Fruit fly (Drosophila melanogaster) whole organism, embryonic: ENCODE data around the gene CrebB.

ENCODE experiments used
- Atf-2 ChIP-seq: fragments of 200-800 bp; sonication (Bioruptor generic); optimal IDR thresholded peaks from 2 replicates; lab custom pipeline; 2016; ENCODE audit warnings: missing biosample characterization, missing genetic modification characterization
- BtbVII ChIP-seq: fragments of 200-800 bp; sonication (Bioruptor generic); optimal IDR thresholded peaks from 3 replicates; lab custom pipeline; 2017; ENCODE audit warnings: missing biosample characterization, mild to moderate bottlenecking, missing genetic modification characterization
- CG10209 ChIP-seq: fragments of 200-800 bp; sonication (Bioruptor generic); optimal IDR thresholded peaks from 3 replicates; lab custom pipeline; 2017; ENCODE audit warnings: missing biosample characterization, mild to moderate bottlenecking, missing genetic modification characterization, missing genetic modification reagents
- CG13287 ChIP-seq: fragments of 200-800 bp; sonication (Bioruptor generic); IDR thresholded peaks from 2 replicates; pipeline ENCODE4 v1.3.6; 2022; ENCODE audit warnings: missing biosample characterization, missing genetic modification characterization; ENCODE audit not compliant: partially characterized antibody
- CG13296 ChIP-seq: fragments of 200-800 bp; sonication (Bioruptor generic); optimal IDR thresholded peaks from 3 replicates; lab custom pipeline; 2018; ENCODE audit warnings: missing biosample characterization, mild to moderate bottlenecking, missing genetic modification characterization
- CG14710 ChIP-seq: fragments of 200-800 bp; sonication (Bioruptor generic); optimal IDR thresholded peaks from 3 replicates; lab custom pipeline; 2019; ENCODE audit warnings: missing biosample characterization, mild to moderate bottlenecking, missing genetic modification characterization, moderate library complexity
- CG15011 ChIP-seq: fragments of 200-800 bp; sonication (Bioruptor generic); optimal IDR thresholded peaks from 3 replicates; lab custom pipeline; 2018; ENCODE audit warnings: missing biosample characterization, mild to moderate bottlenecking, missing genetic modification characterization
- CG15696 ChIP-seq: fragments of 200-800 bp; sonication (Bioruptor generic); optimal IDR thresholded peaks from 2 replicates; lab custom pipeline; 2019; ENCODE audit warnings: missing biosample characterization, mild to moderate bottlenecking, missing genetic modification characterization, moderate library complexity
- CG17328 ChIP-seq: fragments of 200-800 bp; sonication (Bioruptor generic); IDR thresholded peaks from 2 replicates; pipeline ENCODE4 v1.3.6; 2022; ENCODE audit warnings: missing biosample characterization, missing genetic modification characterization
- CG2712 ChIP-seq: fragments of 200-800 bp; optimal IDR thresholded peaks from 3 replicates; lab custom pipeline; 2019; ENCODE audit warnings: missing biosample characterization, mild to moderate bottlenecking, missing genetic modification characterization, moderate library complexity
- CG30431 ChIP-seq: fragments of 200-800 bp; sonication (Bioruptor generic); optimal IDR thresholded peaks from 2 replicates; lab custom pipeline; 2017; ENCODE audit warnings: missing biosample characterization, missing genetic modification characterization
- CG31388 ChIP-seq: fragments of 200-800 bp; sonication (Bioruptor generic); optimal IDR thresholded peaks from 2 replicates; lab custom pipeline; 2016; ENCODE audit warnings: missing biosample characterization, missing genetic modification characterization
- CG32532 ChIP-seq: fragments of 200-800 bp; sonication (Bioruptor generic); IDR thresholded peaks from 2 replicates; pipeline ENCODE4 v1.3.6; 2022; ENCODE audit warnings: missing biosample characterization, missing genetic modification characterization
- CG33213 ChIP-seq: fragments of 200-800 bp; sonication (Bioruptor generic); optimal IDR thresholded peaks from 3 replicates; lab custom pipeline; 2016; ENCODE audit warnings: missing biosample characterization, missing genetic modification characterization
- CG34224 ChIP-seq: fragments of 200-800 bp; sonication (Bioruptor generic); IDR thresholded peaks from 3 replicates; pipeline ENCODE4 v1.3.6; 2022; ENCODE audit warnings: missing biosample characterization, missing genetic modification characterization; ENCODE audit not compliant: partially characterized antibody
- CG3847 ChIP-seq: fragments of 200-800 bp; sonication (Bioruptor generic); IDR thresholded peaks from 2 replicates; pipeline ENCODE4 v1.3.6; 2022; ENCODE audit warnings: missing biosample characterization, missing genetic modification characterization
- CG6683 ChIP-seq: fragments of 200-800 bp; sonication (Bioruptor generic); optimal IDR thresholded peaks from 2 replicates; lab custom pipeline; 2017; ENCODE audit warnings: missing biosample characterization, mild to moderate bottlenecking, missing genetic modification characterization, missing genetic modification reagents
- CG7928 ChIP-seq: fragments of 200-800 bp; sonication (Bioruptor generic); optimal IDR thresholded peaks from 2 replicates; lab custom pipeline; 2017; ENCODE audit warnings: missing biosample characterization, mild to moderate bottlenecking, missing genetic modification characterization
- CG8924 ChIP-seq: fragments of 200-800 bp; optimal IDR thresholded peaks from 3 replicates; lab custom pipeline; 2019; ENCODE audit warnings: missing biosample characterization, mild to moderate bottlenecking, missing genetic modification characterization, moderate library complexity
- D19B ChIP-seq: fragments of 200-800 bp; sonication (Bioruptor generic); optimal IDR thresholded peaks from 2 replicates; lab custom pipeline; 2017; ENCODE audit warnings: missing biosample characterization, mild to moderate bottlenecking, missing genetic modification characterization
- Dref ChIP-seq: fragments of 200-800 bp; sonication (Bioruptor generic); IDR thresholded peaks from 2 replicates; pipeline ENCODE4 v1.3.6; 2022; ENCODE audit warnings: missing biosample characterization, missing genetic modification characterization
- Elba2 ChIP-seq: fragments of 200-800 bp; sonication (Bioruptor generic); optimal IDR thresholded peaks from 3 replicates; lab custom pipeline; 2016; ENCODE audit warnings: missing biosample characterization, missing genetic modification characterization
- Ets65A ChIP-seq: fragments of 200-800 bp; sonication (Bioruptor generic); peaks from one replicate; lab custom pipeline; 2016; ENCODE audit warnings: missing biosample characterization, missing genetic modification characterization
- Nf-YB ChIP-seq: fragments of 200-800 bp; sonication (Bioruptor generic); optimal IDR thresholded peaks from 3 replicates; lab custom pipeline; 2019; ENCODE audit warnings: missing biosample characterization, mild to moderate bottlenecking, missing genetic modification characterization, moderate library complexity
- Rfx ChIP-seq: fragments of 200-800 bp; sonication (Bioruptor generic); IDR thresholded peaks from 2 replicates; pipeline ENCODE4 v1.3.6; 2022; ENCODE audit warnings: missing biosample characterization, missing genetic modification characterization
- Rx ChIP-seq: fragments of 200-800 bp; sonication (Bioruptor generic); IDR thresholded peaks from 2 replicates; pipeline ENCODE4 v1.3.6; 2022; ENCODE audit warnings: missing biosample characterization, missing genetic modification characterization
- Sox100B ChIP-seq: fragments of 200-800 bp; sonication (Bioruptor generic); optimal IDR thresholded peaks from 3 replicates; lab custom pipeline; 2018; ENCODE audit warnings: missing biosample characterization, mild to moderate bottlenecking, missing genetic modification characterization
- Sry-β ChIP-seq: fragments of 200-800 bp; sonication (Bioruptor generic); optimal IDR thresholded peaks from 2 replicates; lab custom pipeline; 2018; ENCODE audit warnings: missing biosample characterization, mild to moderate bottlenecking, missing genetic modification characterization, moderate library complexity
- Xrp1 ChIP-seq: fragments of 200-800 bp; sonication (Bioruptor generic); IDR thresholded peaks from 2 replicates; pipeline ENCODE4 v1.3.6; 2022; ENCODE audit warnings: missing biosample characterization, missing genetic modification characterization
- aop ChIP-seq: fragments of 200-800 bp; sonication (Bioruptor generic); IDR thresholded peaks from 2 replicates; pipeline ENCODE4 v1.3.6; 2022; ENCODE audit warnings: missing biosample characterization, missing genetic modification characterization
- ara ChIP-seq: fragments of 200-800 bp; sonication (Bioruptor generic); IDR thresholded peaks from 2 replicates; pipeline ENCODE4 v1.3.6; 2022; ENCODE audit warnings: missing biosample characterization, missing genetic modification characterization
- bigmax ChIP-seq: fragments of 200-800 bp; sonication (Bioruptor generic); optimal IDR thresholded peaks from 2 replicates; lab custom pipeline; 2018; ENCODE audit warnings: missing biosample characterization, mild to moderate bottlenecking, missing genetic modification characterization
- bowl ChIP-seq: fragments of 200-800 bp; sonication (Bioruptor generic); IDR thresholded peaks from 2 replicates; pipeline ENCODE4 v1.3.6; 2022; ENCODE audit warnings: missing biosample characterization, missing genetic modification characterization
- cg ChIP-seq: fragments of 200-800 bp; sonication (Bioruptor generic); optimal IDR thresholded peaks from 3 replicates; lab custom pipeline; 2019; ENCODE audit warnings: missing biosample characterization, mild to moderate bottlenecking, missing genetic modification characterization, moderate library complexity
- crol ChIP-seq: fragments of 200-800 bp; sonication (Bioruptor generic); IDR thresholded peaks from 2 replicates; pipeline ENCODE4 v1.3.6; 2022; ENCODE audit warnings: missing biosample characterization, missing genetic modification characterization
- dan ChIP-seq: fragments of 200-800 bp; sonication (Bioruptor generic); IDR thresholded peaks from 2 replicates; pipeline ENCODE4 v1.3.6; 2022; ENCODE audit warnings: missing biosample characterization, missing genetic modification characterization
- dimm ChIP-seq: fragments of 200-800 bp; sonication (Bioruptor generic); IDR thresholded peaks from 2 replicates; pipeline ENCODE4 v1.3.6; 2022; ENCODE audit warnings: missing biosample characterization, missing genetic modification characterization
- en ChIP-seq: fragments of 200-800 bp; sonication (Bioruptor generic); optimal IDR thresholded peaks from 2 replicates; lab custom pipeline; 2016; ENCODE audit warnings: missing biosample characterization, missing genetic modification characterization
- fu2 ChIP-seq: fragments of 200-800 bp; sonication (Bioruptor generic); optimal IDR thresholded peaks from 2 replicates; lab custom pipeline; 2016; ENCODE audit warnings: missing biosample characterization, missing genetic modification characterization
- gcm2 ChIP-seq: fragments of 200-800 bp; sonication (Bioruptor generic); optimal IDR thresholded peaks from 2 replicates; lab custom pipeline; 2016; ENCODE audit warnings: missing biosample characterization, missing genetic modification characterization
- gsb ChIP-seq: fragments of 200-800 bp; sonication (Bioruptor generic); IDR thresholded peaks from 2 replicates; pipeline ENCODE4 v1.3.6; 2022; ENCODE audit warnings: missing biosample characterization, missing genetic modification characterization
- gt ChIP-seq: fragments of 200-800 bp; sonication (Bioruptor generic); IDR thresholded peaks from 2 replicates; pipeline ENCODE4 v1.3.6; 2022; ENCODE audit warnings: missing biosample characterization, missing genetic modification characterization
- inv ChIP-seq: fragments of 200-800 bp; sonication (Bioruptor generic); IDR thresholded peaks from 2 replicates; pipeline ENCODE4 v1.3.6; 2022; ENCODE audit warnings: missing biosample characterization, missing genetic modification characterization; ENCODE audit not compliant: partially characterized antibody
- jing ChIP-seq: fragments of 200-800 bp; sonication (Bioruptor generic); optimal IDR thresholded peaks from 2 replicates; lab custom pipeline; 2018; ENCODE audit warnings: missing biosample characterization, mild to moderate bottlenecking, missing genetic modification characterization
- ken ChIP-seq: fragments of 200-800 bp; sonication (Bioruptor generic); IDR thresholded peaks from 3 replicates; pipeline ENCODE4 v1.3.6; 2022; ENCODE audit warnings: missing biosample characterization, missing genetic modification characterization
- mam ChIP-seq: fragments of 200-800 bp; sonication (Bioruptor generic); optimal IDR thresholded peaks from 3 replicates; lab custom pipeline; 2016; ENCODE audit warnings: missing biosample characterization, missing genetic modification characterization
- pfk ChIP-seq: fragments of 200-800 bp; sonication (Bioruptor generic); optimal IDR thresholded peaks from 2 replicates; lab custom pipeline; 2018; ENCODE audit warnings: missing biosample characterization, mild to moderate bottlenecking, missing genetic modification characterization, moderate library complexity
- sens ChIP-seq: fragments of 200-800 bp; sonication (Bioruptor generic); peaks from one replicate; lab custom pipeline; 2016; ENCODE audit warnings: missing biosample characterization, missing genetic modification characterization
- sisA ChIP-seq: fragments of 200-800 bp; sonication (Bioruptor generic); IDR thresholded peaks from 2 replicates; pipeline ENCODE4 v1.3.6; 2022; ENCODE audit warnings: missing biosample characterization, missing genetic modification characterization
- toy ChIP-seq: fragments of 200-800 bp; sonication (Bioruptor generic); IDR thresholded peaks from 2 replicates; pipeline ENCODE4 v1.3.6; 2022; ENCODE audit warnings: missing biosample characterization, missing genetic modification characterization
- vvl ChIP-seq: fragments of 200-800 bp; sonication (Bioruptor generic); IDR thresholded peaks from 2 replicates; pipeline ENCODE4 v1.3.6; 2022; ENCODE audit warnings: missing biosample characterization, missing genetic modification characterization

The CrebB gene

dm6 chrX:18356141-18356600 lies 10.0 kb upstream of the CrebB start, which contains the start of gene kairos (continued):
- no peak for TF ChIP-seq inv (GFP tag; lab: Robert Waterston, UW)
- TF ChIP-seq CG10209 (GFP tag; lab: Kevin White, UChicago): peak; percentile 5
- TF ChIP-seq CG30431 (GFP tag; lab: Kevin White, UChicago): no peak
- peak; percentile 31 for TF ChIP-seq cg (GFP tag; lab: Kevin White, UChicago)
- 0 out of 2 replicates have a peak, but pooled peaks have one; percentile 27 for TF ChIP-seq Rfx (GFP tag; lab: Robert Waterston, UW)
- no peak for TF ChIP-seq bowl (GFP tag; lab: Robert Waterston, UW)
- no peak for TF ChIP-seq gcm2 (GFP tag; lab: Kevin White, UChicago)
- 0 out of 2 replicates have a peak, but pooled peaks have one; percentile 5 for TF ChIP-seq Dref (GFP tag; lab: Robert Waterston, UW)
- no peak for TF ChIP-seq BtbVII (GFP tag; lab: Kevin White, UChicago)
- TF ChIP-seq ken (GFP tag; lab: Robert Waterston, UW): 0 out of 3 replicates have a peak, but pooled peaks have one; percentile 31
- no peak for TF ChIP-seq CG14710
- TF ChIP-seq crol: peak; percentile 69
- peak; percentile 9; the same call in 1 of the 2 replicates for TF ChIP-seq CG13287 (GFP tag; lab: Robert Waterston, UW)
- no peak for TF ChIP-seq fu2 (GFP tag; lab: Kevin White, UChicago)
- TF ChIP-seq Ets65A: peak; percentile 4
- no peak for TF ChIP-seq CG15696 (tag; lab: Kevin White, UChicago)
- no peak for TF ChIP-seq D19B (GFP tag; lab: Kevin White, UChicago)
- TF ChIP-seq gt (GFP tag; lab: Robert Waterston, UW): no peak
- no peak for TF ChIP-seq CG33213 (GFP tag; lab: Kevin White, UChicago)
- no peak for TF ChIP-seq CG8924 (tag; lab: Kevin White, UChicago)
- TF ChIP-seq Sox100B: peak; percentile 31
- no peak for TF ChIP-seq Atf-2 (GFP tag; lab: Kevin White, UChicago)
- TF ChIP-seq toy: peak; percentile 7; the same call in 1 of the 2 replicates
- no peak for TF ChIP-seq pfk
- no peak for TF ChIP-seq CG15011
- TF ChIP-seq CG6683 (GFP tag; lab: Kevin White, UChicago): no peak
- TF ChIP-seq Nf-YB (GFP tag; lab: Kevin White, UChicago): no peak
- TF ChIP-seq Sry-β (GFP tag; lab: Kevin White, UChicago): no peak
- TF ChIP-seq CG7928: no peak
- 0 out of 2 replicates have a peak, but pooled peaks have one; percentile 13 for TF ChIP-seq vvl (GFP tag; lab: Robert Waterston, UW)
- TF ChIP-seq gsb (GFP tag; lab: Robert Waterston, UW): no peak
- no peak for TF ChIP-seq Elba2 (GFP tag; lab: Kevin White, UChicago)
- TF ChIP-seq mam (GFP tag; lab: Kevin White, UChicago): no peak
- no peak for TF ChIP-seq dan
- TF ChIP-seq Xrp1: peak; percentile 40; the same call in 1 of the 2 replicates
- TF ChIP-seq CG32532 (GFP tag; lab: Robert Waterston, UW): peak; percentile 30; the same call in 1 of the 2 replicates
- peak; percentile 53; the same call in 1 of the 2 replicates for TF ChIP-seq sisA (GFP tag; lab: Robert Waterston, UW)
- no peak for TF ChIP-seq jing (GFP tag; lab: Kevin White, UChicago)
- TF ChIP-seq ara (GFP tag; lab: Robert Waterston, UW): 0 out of 2 replicates have a peak, but pooled peaks have one; percentile 23
- TF ChIP-seq CG31388: no peak
- TF ChIP-seq dimm (GFP tag; lab: Robert Waterston, UW): peak; percentile 20; the same call in 1 of the 2 replicates
- no peak for TF ChIP-seq bigmax (GFP tag; lab: Kevin White, UChicago)
- no peak for TF ChIP-seq CG3847 (GFP tag; lab: Robert Waterston, UW)
- TF ChIP-seq Rx (GFP tag; lab: Robert Waterston, UW): peak; percentile 30; the same call in 1 of the 2 replicates
- TF ChIP-seq en (GFP tag; lab: Kevin White, UChicago): no peak
- no peak for TF ChIP-seq aop (GFP tag; lab: Robert Waterston, UW)
- TF ChIP-seq CG34224 (GFP tag; lab: Robert Waterston, UW): no peak
- peak; percentile 27 for TF ChIP-seq CG2712
- no peak for TF ChIP-seq CG13296 (GFP tag; lab: Kevin White, UChicago)
- 0 out of 2 replicates have a peak, but pooled peaks have one; percentile 28 for TF ChIP-seq CG17328 (GFP tag; lab: Robert Waterston, UW)
- TF ChIP-seq sens: peak; percentile 58
